Worm (Caenorhabditis elegans): ENCODE data around the gene asp-5.

Gene asp-5

DNA sequence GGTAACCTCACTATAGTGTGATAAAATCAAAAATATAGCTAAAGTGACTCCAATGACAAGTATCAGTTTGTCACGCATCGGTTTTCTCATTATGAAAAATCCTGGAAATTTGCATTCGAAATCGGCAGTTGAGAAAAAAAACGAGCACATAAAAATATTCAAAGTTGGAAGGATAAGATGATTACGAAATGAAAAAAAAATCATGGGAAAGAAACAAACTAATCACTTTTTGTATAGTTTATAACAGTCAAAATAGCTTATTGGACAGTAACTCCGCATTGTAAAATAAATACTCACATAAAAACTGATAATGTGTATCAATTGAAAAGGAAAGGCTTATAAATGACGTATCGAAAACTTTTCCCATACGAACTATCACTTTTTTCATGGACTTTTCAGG, 29.4 kb upstream of the asp-5 start, which contains the start of gene C16D9.4:
C16D9.4 (minus strand) TSS at position 101 of the 400 bp plus-strand sequence.
- TF ChIP-seq fkh-2 (tag; optimal IDR thresholded peaks at IDR 0.05) (no peak), skn-1 (tag; optimal IDR thresholded peaks at IDR 0.05) (no peak), mml-1 (tag; optimal IDR thresholded peaks at IDR 0.05) (no peak), nhr-67 (tag; optimal IDR thresholded peaks at IDR 0.05) (no peak)

DNA sequence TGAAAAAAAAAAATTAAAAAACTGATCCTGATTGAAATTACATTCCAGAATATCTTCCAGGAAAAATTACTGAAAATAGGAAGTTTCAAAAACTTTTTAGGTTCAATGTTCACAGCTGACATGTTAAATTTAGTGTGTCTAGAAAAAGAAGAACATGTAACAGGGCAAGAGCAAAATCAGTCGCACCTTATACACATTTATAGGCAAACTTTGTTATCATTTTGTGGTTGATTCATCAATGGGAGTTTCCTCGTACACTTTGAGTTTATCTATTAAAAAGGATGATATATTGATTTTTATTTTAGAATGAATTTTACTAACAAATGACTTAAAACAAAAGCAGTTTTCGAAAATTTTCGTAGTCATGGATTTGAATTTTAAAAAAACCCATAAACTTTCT, 29.0 kb upstream of the asp-5 start:
- TF ChIP-seq egl-27 (tag; optimal IDR thresholded peaks at IDR 0.05) (no peak), pqm-1 (tag; optimal IDR thresholded peaks at IDR 0.05) (peak; percentile 38), nhr-76 (tag; optimal IDR thresholded peaks at IDR 0.05) (no peak), ztf-4 (tag; optimal IDR thresholded peaks at IDR 0.05) (no peak), elt-1 (tag; optimal IDR thresholded peaks at IDR 0.05) (no peak), jun-1 (tag; optimal IDR thresholded peaks at IDR 0.05) (no peak), mdl-1 (tag; optimal IDR thresholded peaks at IDR 0.05) (no peak), ceh-16 (tag; optimal IDR thresholded peaks at IDR 0.05) (no peak), elt-2 (tag; optimal IDR thresholded peaks at IDR 0.05) (peak; percentile 63), fkh-10 (GFP tag; optimal IDR thresholded peaks at IDR 0.05) (no peak)

DNA sequence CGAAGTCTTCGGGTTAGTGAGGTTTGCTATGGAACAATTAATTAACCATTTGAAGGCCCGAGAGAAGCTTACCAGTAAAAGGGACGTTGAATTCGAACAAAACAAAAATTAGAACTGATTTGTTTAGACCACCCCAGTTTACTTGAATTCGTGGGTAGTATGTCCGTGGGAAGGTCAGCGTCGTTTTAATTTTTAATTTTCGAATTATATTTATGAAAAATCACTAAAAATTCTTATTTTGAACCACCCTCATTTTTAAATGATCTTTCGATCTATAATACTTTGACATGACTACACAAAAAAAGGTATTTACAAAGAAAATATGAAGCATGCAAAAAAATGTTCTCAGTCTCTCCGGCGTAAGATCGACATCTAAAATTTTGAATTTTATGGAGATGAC, 26.7 kb upstream of the asp-5 start, which contains the start of gene C16D9.5:
C16D9.5 (minus strand) TSS at position 101 of the 400 bp plus-strand sequence.
- TF ChIP-seq ztf-11 (tag; optimal IDR thresholded peaks at IDR 0.05) (no peak), jun-1 (tag; optimal IDR thresholded peaks at IDR 0.05) (no peak), ama-1 (optimal IDR thresholded peaks at IDR 0.05) (no peak), nhr-43 (tag; optimal IDR thresholded peaks at IDR 0.05; ENCODE audit: poor library complexity, severe bottlenecking) (no peak), zag-1 (tag; optimal IDR thresholded peaks at IDR 0.05) (no peak)

DNA sequence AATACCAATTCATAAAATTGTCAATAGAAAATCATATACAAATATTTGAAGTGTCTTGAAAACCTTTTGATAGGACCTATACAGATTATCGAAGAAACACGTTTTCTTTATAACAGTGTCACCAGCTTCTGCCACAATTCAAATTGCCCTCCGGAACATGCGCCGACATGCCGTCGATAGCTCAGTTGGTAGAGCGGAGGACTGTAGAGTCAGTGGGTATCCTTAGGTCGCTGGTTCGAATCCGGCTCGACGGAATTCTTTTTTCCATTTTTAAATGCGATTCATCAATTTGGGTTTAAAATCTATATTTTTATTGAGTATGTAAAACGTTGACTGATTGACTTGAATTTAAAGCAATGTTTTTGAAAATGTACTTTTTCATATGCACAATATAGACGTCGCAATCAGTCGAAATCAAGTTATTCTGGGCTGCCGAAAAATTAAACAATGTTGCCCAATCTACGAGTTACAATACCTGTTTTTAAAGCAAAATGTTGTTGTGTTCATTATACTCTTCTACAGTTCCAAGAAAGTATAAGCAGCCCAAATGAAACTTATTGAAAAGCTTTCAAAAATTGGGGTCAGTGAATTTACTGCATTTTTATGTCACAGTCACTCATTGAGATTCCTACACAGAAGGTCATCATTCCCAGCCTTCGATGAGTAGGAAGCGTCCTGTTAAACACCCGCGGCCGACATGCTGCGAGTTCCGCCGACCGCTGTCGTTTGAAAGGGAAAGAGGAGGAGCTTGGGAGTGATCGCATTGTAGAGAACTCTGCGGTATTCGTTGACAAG, 24.7 kb upstream of the asp-5 start:
- TF ChIP-seq ceh-9 (tag; optimal IDR thresholded peaks at IDR 0.05) (no peak), ama-1 (optimal IDR thresholded peaks at IDR 0.05) (peak; percentile 95), ztf-4 (tag; optimal IDR thresholded peaks at IDR 0.05) (peak; percentile 20), daf-12 (tag; optimal IDR thresholded peaks at IDR 0.05) (no peak), pha-4 (tag; optimal IDR thresholded peaks at IDR 0.05) (peak; percentile 20), sea-2 (GFP tag; optimal IDR thresholded peaks at IDR 0.05) (no peak), nhr-77 (tag; optimal IDR thresholded peaks at IDR 0.05) (peak; percentile 78), nhr-28 (tag; optimal IDR thresholded peaks at IDR 0.05) (no peak), snpc-4 (tag; optimal IDR thresholded peaks at IDR 0.05) (peak; percentile 99), fkh-2 (tag; optimal IDR thresholded peaks at IDR 0.05) (no peak), unc-62 (GFP tag; optimal IDR thresholded peaks at IDR 0.05) (peak; percentile 10), zag-1 (tag; optimal IDR thresholded peaks at IDR 0.05) (no peak), ceh-28 (tag; optimal IDR thresholded peaks at IDR 0.05) (peak; percentile 69), aly-2 (tag; optimal IDR thresholded peaks at IDR 0.05) (no peak), ztf-11 (tag; optimal IDR thresholded peaks at IDR 0.05) (no peak), tbx-2 (tag; optimal IDR thresholded peaks at IDR 0.05) (peak; percentile 14), ZK546.5 (tag; optimal IDR thresholded peaks at IDR 0.05) (no peak), mdl-1 (tag; optimal IDR thresholded peaks at IDR 0.05) (no peak), R02D3.7 (tag; optimal IDR thresholded peaks at IDR 0.05) (peak; percentile 57), nfya-1 (tag; optimal IDR thresholded peaks at IDR 0.05; ENCODE audit: insufficient read depth) (peak; percentile 69), lsy-12 (tag; optimal IDR thresholded peaks at IDR 0.05) (peak; percentile 53), lin-15B (tag; optimal IDR thresholded peaks at IDR 0.05) (peak; percentile 53), ceh-16 (tag; optimal IDR thresholded peaks at IDR 0.05) (no peak), nhr-76 (tag; optimal IDR thresholded peaks at IDR 0.05) (no peak), nhr-12 (tag; optimal IDR thresholded peaks at IDR 0.05) (no peak), elt-1 (tag; optimal IDR thresholded peaks at IDR 0.05) (no peak), egl-5 (tag; optimal IDR thresholded peaks at IDR 0.05) (no peak), nhr-237 (tag; optimal IDR thresholded peaks at IDR 0.05) (no peak), mml-1 (tag; optimal IDR thresholded peaks at IDR 0.05) (no peak), fos-1 (tag; optimal IDR thresholded peaks at IDR 0.05) (peak; percentile 48), elt-2 (tag; optimal IDR thresholded peaks at IDR 0.05) (peak; percentile 66), nhr-25 (tag; optimal IDR thresholded peaks at IDR 0.05) (peak; percentile 62), nhr-23 (tag; optimal IDR thresholded peaks at IDR 0.05) (peak; percentile 85), pqm-1 (tag; optimal IDR thresholded peaks at IDR 0.05) (peak; percentile 82), skn-1 (tag; optimal IDR thresholded peaks at IDR 0.05) (no peak), nhr-43 (tag; optimal IDR thresholded peaks at IDR 0.05; ENCODE audit: poor library complexity, severe bottlenecking) (peak; percentile 88), ceh-82 (tag; optimal IDR thresholded peaks at IDR 0.05) (peak; percentile 17), hmg-11 (tag; optimal IDR thresholded peaks at IDR 0.05) (no peak), unc-39 (tag; optimal IDR thresholded peaks at IDR 0.05) (no peak), egl-27 (tag; optimal IDR thresholded peaks at IDR 0.05) (peak; percentile 11), elt-3 (tag; optimal IDR thresholded peaks at IDR 0.05) (peak in 1 of 3 experiments; percentile 68), jun-1 (tag; optimal IDR thresholded peaks at IDR 0.05) (peak; percentile 25)
